Fruit fly (Drosophila melanogaster): ENCODE measurements around the gene disp.
A peak's percentile ranks its signal among the peaks of the same experiment; 100 is the strongest.

DNA sequence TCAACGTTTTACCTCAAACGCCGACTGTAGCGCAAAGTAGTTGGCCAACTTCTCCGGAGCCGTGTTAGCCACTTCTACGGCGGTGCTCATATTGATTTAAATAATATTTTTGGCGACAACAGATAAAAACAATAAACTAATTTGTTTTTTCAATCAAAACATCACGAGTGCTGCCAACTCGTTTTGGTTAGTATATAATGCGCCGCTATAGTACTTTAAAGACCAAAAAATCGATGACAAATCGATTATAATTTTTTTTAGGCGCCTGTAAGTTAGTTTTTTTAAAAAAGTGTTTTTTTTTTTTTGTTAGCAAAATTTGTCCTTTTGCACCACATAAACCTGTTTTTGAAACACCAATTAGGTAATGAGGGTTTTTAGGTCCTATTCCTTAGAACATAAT lies 34.9 kb downstream of the disp start, which contains the start of gene Hpr1:
- TF ChIP-seq sv (GFP tag; optimal IDR thresholded peaks at IDR 0.05): no peak
- no peak for TF ChIP-seq Hr78 (GFP tag; optimal IDR thresholded peaks at IDR 0.05)
- peak; percentile 33 for TF ChIP-seq sage (GFP tag; optimal IDR thresholded peaks at IDR 0.05)
- TF ChIP-seq woc (GFP tag; optimal IDR thresholded peaks at IDR 0.05): no peak
- TF ChIP-seq Dfd (GFP tag; optimal IDR thresholded peaks at IDR 0.05): no peak
